Worm (Caenorhabditis elegans) whole organism, L4 larva: ENCODE results near the gene str-214.

Source experiments
- F26F4.8 ChIP-seq: fragments of 200-800 bp; sonication (Bioruptor generic); conservative IDR thresholded peaks from 2 replicates; pipeline ENCODE4 v1.3.6; 2022; ENCODE audit warnings: missing genetic modification characterization, missing compliant biosample characterization
- F44E2.7 ChIP-seq: fragments of 200-800 bp; sonication (Bioruptor generic); IDR thresholded peaks from 2 replicates; pipeline ENCODE4 v2.1.2; 2022; ENCODE audit warnings: missing genetic modification characterization, missing compliant biosample characterization
- Y5F2A.4 ChIP-seq: fragments of 200-800 bp; sonication (Bioruptor generic); optimal IDR thresholded peaks from 2 replicates; lab custom pipeline; 2018; ENCODE audit warnings: mild to moderate bottlenecking, missing genetic modification characterization, missing compliant biosample characterization
- Y75B8A.6 ChIP-seq: fragments of 200-800 bp; sonication (Bioruptor generic); IDR thresholded peaks from 2 replicates; pipeline ENCODE4 v1.3.6; 2022; ENCODE audit warnings: missing genetic modification reagents, missing genetic modification characterization, missing compliant biosample characterization
- ZK337.2 ChIP-seq: fragments of 200-800 bp; sonication (Bioruptor generic); IDR thresholded peaks from 2 replicates; pipeline ENCODE4 v1.3.6; 2022; ENCODE audit warnings: missing genetic modification reagents, missing genetic modification characterization, missing compliant biosample characterization
- attf-4 ChIP-seq: sonication (generic microtip); optimal IDR thresholded peaks from 3 replicates; lab custom pipeline; 2017; ENCODE audit warnings: missing biosample characterization, missing genetic modification characterization
- ceh-20 ChIP-seq: fragments of 200-800 bp; sonication (Bioruptor generic); IDR thresholded peaks from 2 replicates; pipeline ENCODE4 v1.3.6; 2022; ENCODE audit warnings: missing genetic modification reagents, missing genetic modification characterization, missing compliant biosample characterization
- ceh-28 ChIP-seq: fragments of 150-350 bp; optimal IDR thresholded peaks from 2 replicates; lab custom pipeline; 2014; ENCODE audit warnings: missing biosample characterization, missing genetic modification reagents, missing genetic modification characterization
- ceh-32 ChIP-seq: sonication (generic microtip); optimal IDR thresholded peaks from 2 replicates; lab custom pipeline; 2016; ENCODE audit warnings: mild to moderate bottlenecking, missing genetic modification characterization, missing compliant biosample characterization; ENCODE audit not compliant: poor library complexity
- ceh-62 ChIP-seq: sonication (generic microtip); optimal IDR thresholded peaks from 2 replicates; lab custom pipeline; 2017; ENCODE audit warnings: missing biosample characterization, missing genetic modification characterization
- ctbp-1 ChIP-seq: fragments of 200-800 bp; sonication (Bioruptor generic); IDR thresholded peaks from 2 replicates; pipeline ENCODE4 v1.3.6; 2022; ENCODE audit warnings: missing genetic modification reagents, missing genetic modification characterization, missing compliant biosample characterization
- daf-19 ChIP-seq: fragments of 200-800 bp; sonication (Bioruptor generic); conservative IDR thresholded peaks from 2 replicates; pipeline ENCODE4 v1.3.6; 2022; ENCODE audit warnings: missing genetic modification characterization, missing compliant biosample characterization
- daf-8 ChIP-seq: fragments of 200-800 bp; sonication (Bioruptor generic); IDR thresholded peaks from 2 replicates; pipeline ENCODE4 v1.3.6; 2022; ENCODE audit warnings: missing genetic modification characterization, missing compliant biosample characterization
- dmd-6 ChIP-seq: fragments of 200-800 bp; sonication (Bioruptor generic); IDR thresholded peaks from 2 replicates; pipeline ENCODE4 v1.3.6; 2022; ENCODE audit warnings: missing genetic modification reagents, missing genetic modification characterization, missing compliant biosample characterization
- dmd-8 ChIP-seq: fragments of 200-800 bp; sonication (Bioruptor generic); IDR thresholded peaks from 2 replicates; pipeline ENCODE4 v1.3.6; 2022; ENCODE audit warnings: missing genetic modification characterization, missing compliant biosample characterization
- dmd-9 ChIP-seq: fragments of 200-800 bp; sonication (Bioruptor generic); IDR thresholded peaks from 2 replicates; pipeline ENCODE4 v1.3.6; 2022; ENCODE audit warnings: missing genetic modification reagents, missing genetic modification characterization, missing compliant biosample characterization
- dpl-1 ChIP-seq: fragments of 150-350 bp; optimal IDR thresholded peaks from 2 replicates; lab custom pipeline; 2014; ENCODE audit warnings: missing biosample characterization, missing genetic modification reagents, missing genetic modification characterization
- duxl-1 ChIP-seq: sonication (generic microtip); optimal IDR thresholded peaks from 2 replicates; lab custom pipeline; 2016; ENCODE audit warnings: mild to moderate bottlenecking, missing genetic modification characterization, moderate library complexity, missing compliant biosample characterization; ENCODE audit not compliant: poor library complexity
- dve-1 ChIP-seq: sonication (generic microtip); optimal IDR thresholded peaks from 2 replicates; lab custom pipeline; 2017; ENCODE audit warnings: antibody characterized with exemption, mild to moderate bottlenecking, missing genetic modification characterization, missing compliant biosample characterization; ENCODE audit not compliant: insufficient read depth
- egl-27 ChIP-seq: sonication (generic microtip); optimal IDR thresholded peaks from 3 replicates; lab custom pipeline; 2017; ENCODE audit warnings: missing biosample characterization, missing genetic modification reagents, missing genetic modification characterization
- egl-43 ChIP-seq: fragments of 200-800 bp; sonication (Bioruptor generic); IDR thresholded peaks from 2 replicates; pipeline ENCODE4 v1.3.6; 2022; ENCODE audit warnings: missing genetic modification reagents, missing genetic modification characterization, missing compliant biosample characterization
- fkh-10 ChIP-seq: fragments of 150-350 bp; optimal IDR thresholded peaks from 2 replicates; lab custom pipeline; 2014; ENCODE audit warnings: missing biosample characterization, missing genetic modification reagents, missing genetic modification characterization
- fos-1 ChIP-seq: fragments of 150-350 bp; optimal IDR thresholded peaks from 2 replicates; lab custom pipeline; 2014; ENCODE audit warnings: missing biosample characterization, missing genetic modification characterization
- hlh-11 ChIP-seq: fragments of 200-800 bp; sonication (Bioruptor generic); optimal IDR thresholded peaks from 2 replicates; lab custom pipeline; 2018; ENCODE audit warnings: mild to moderate bottlenecking, missing genetic modification characterization, missing compliant biosample characterization
- hmg-1.1 ChIP-seq: fragments of 200-800 bp; sonication (Bioruptor generic); IDR thresholded peaks from 2 replicates; pipeline ENCODE4 v1.3.6; 2022; ENCODE audit warnings: missing genetic modification reagents, missing genetic modification characterization, missing compliant biosample characterization
- lin-1 ChIP-seq: fragments of 200-800 bp; sonication (Bioruptor generic); IDR thresholded peaks from 2 replicates; pipeline ENCODE4 v1.3.6; 2022; ENCODE audit warnings: missing genetic modification reagents, missing genetic modification characterization, missing compliant biosample characterization
- lin-15B ChIP-seq: fragments of 150-350 bp; sonication (generic microtip); optimal IDR thresholded peaks from 3 replicates; lab custom pipeline; 2014; ENCODE audit warnings: missing biosample characterization, missing genetic modification characterization
- lin-29 ChIP-seq: fragments of 200-800 bp; sonication (Bioruptor generic); IDR thresholded peaks from 2 replicates; pipeline ENCODE4 v1.3.6; 2022; ENCODE audit warnings: missing genetic modification reagents, missing genetic modification characterization, missing compliant biosample characterization
- lin-38 ChIP-seq: fragments of 200-800 bp; sonication (Bioruptor generic); IDR thresholded peaks from 2 replicates; pipeline ENCODE4 v1.3.6; 2022; ENCODE audit warnings: missing genetic modification reagents, missing genetic modification characterization, missing compliant biosample characterization
- lir-3 ChIP-seq: sonication (generic microtip); optimal IDR thresholded peaks from 2 replicates; lab custom pipeline; 2016; ENCODE audit warnings: mild to moderate bottlenecking, missing genetic modification characterization, missing compliant biosample characterization
- madf-5 ChIP-seq, 2 experiments: fragments of 200-800 bp; sonication (Bioruptor generic); IDR thresholded peaks; 2 replicates each; pipeline ENCODE4 v1.3.6; 2022; ENCODE audit warnings: missing compliant biosample characterization in 2 of 2, missing genetic modification characterization in 2 of 2
- madf-9 ChIP-seq: fragments of 200-800 bp; sonication (Bioruptor generic); conservative IDR thresholded peaks from 2 replicates; pipeline ENCODE4 v1.3.6; 2022; ENCODE audit warnings: missing genetic modification reagents, missing genetic modification characterization, missing compliant biosample characterization
- mep-1 ChIP-seq: fragments of 150-350 bp; sonication (generic microtip); optimal IDR thresholded peaks from 3 replicates; lab custom pipeline; 2014; ENCODE audit warnings: missing biosample characterization, missing genetic modification characterization
- mes-2 ChIP-seq: sonication (generic microtip); optimal IDR thresholded peaks from 2 replicates; lab custom pipeline; 2016; ENCODE audit warnings: missing genotype, mild to moderate bottlenecking, missing genetic modification characterization, missing compliant biosample characterization; ENCODE audit not compliant: poor library complexity, severe bottlenecking
- nhr-11 ChIP-seq: fragments of 150-350 bp; optimal IDR thresholded peaks from 2 replicates; lab custom pipeline; 2014; ENCODE audit warnings: missing biosample characterization, missing genetic modification characterization
- nhr-111 ChIP-seq: fragments of 200-800 bp; sonication (Bioruptor generic); optimal IDR thresholded peaks from 2 replicates; lab custom pipeline; 2018; ENCODE audit warnings: mild to moderate bottlenecking, missing genetic modification characterization, missing compliant biosample characterization
- nhr-237 ChIP-seq: sonication (generic microtip); optimal IDR thresholded peaks from 2 replicates; lab custom pipeline; 2017; ENCODE audit warnings: missing biosample characterization, missing genetic modification characterization
- nhr-28 ChIP-seq: fragments of 150-350 bp; optimal IDR thresholded peaks from 2 replicates; lab custom pipeline; 2014; ENCODE audit warnings: missing biosample characterization, missing genetic modification characterization
- nhr-48 ChIP-seq: sonication (generic microtip); optimal IDR thresholded peaks from 2 replicates; lab custom pipeline; 2016; ENCODE audit warnings: mild to moderate bottlenecking, missing genetic modification characterization, missing compliant biosample characterization
- pqm-1 ChIP-seq: sonication (generic microtip); optimal IDR thresholded peaks from 2 replicates; lab custom pipeline; 2017; ENCODE audit warnings: missing biosample characterization, missing genetic modification characterization
- rbr-2 ChIP-seq: sonication (generic microtip); optimal IDR thresholded peaks from 2 replicates; lab custom pipeline; 2016; ENCODE audit warnings: missing genotype, missing genetic modification characterization, missing compliant biosample characterization
- skn-1 ChIP-seq: fragments of 150-350 bp; optimal IDR thresholded peaks from 2 replicates; lab custom pipeline; 2014; ENCODE audit warnings: missing biosample characterization, missing genetic modification characterization
- snpc-1.2 ChIP-seq: fragments of 200-800 bp; sonication (Bioruptor generic); IDR thresholded peaks from 2 replicates; pipeline ENCODE4 v1.3.6; 2022; ENCODE audit warnings: missing genetic modification reagents, missing genetic modification characterization, missing compliant biosample characterization
- snpc-4 ChIP-seq: fragments of 150-350 bp; optimal IDR thresholded peaks from 2 replicates; lab custom pipeline; 2014; ENCODE audit warnings: missing biosample characterization, missing genetic modification characterization
- tag-97 ChIP-seq: fragments of 200-800 bp; sonication (Bioruptor generic); IDR thresholded peaks from 2 replicates; pipeline ENCODE4 v1.3.6; 2022; ENCODE audit warnings: missing genetic modification characterization, missing compliant biosample characterization
- tra-1 ChIP-seq: fragments of 200-800 bp; sonication (Bioruptor generic); IDR thresholded peaks from 2 replicates; pipeline ENCODE4 v1.3.6; 2022; ENCODE audit warnings: missing genetic modification reagents, missing genetic modification characterization, missing compliant biosample characterization
- unc-130 ChIP-seq: sonication (generic microtip); optimal IDR thresholded peaks from 2 replicates; lab custom pipeline; 2016; ENCODE audit warnings: missing genetic modification reagents, missing genetic modification characterization, missing compliant biosample characterization
- zag-1 ChIP-seq: fragments of 150-350 bp; optimal IDR thresholded peaks from 2 replicates; lab custom pipeline; 2014; ENCODE audit warnings: missing biosample characterization, missing genetic modification characterization
- ztf-7 ChIP-seq: fragments of 150-350 bp; optimal IDR thresholded peaks from 2 replicates; lab custom pipeline; 2014; ENCODE audit warnings: missing biosample characterization, missing genetic modification characterization

str-214 gene

ce11 chrV:16355941-16356340, 40.8 kb downstream of the str-214 start (continued):
- TF ChIP-seq daf-19 (GFP tag; lab: Robert Waterston, UW) (no peak), ZK337.2 (GFP tag; lab: Robert Waterston, UW) (no peak), fos-1 (tag; lab: Kevin White, UChicago) (no peak), ceh-20 (GFP tag; lab: Robert Waterston, UW) (peak; percentile 83), attf-4 (tag; lab: Kevin White, UChicago) (no peak), F26F4.8 (no peak), snpc-4 (no peak), tag-97 (no peak), rbr-2 (tag; lab: Kevin White, UChicago) (peak; percentile 90), madf-5 (GFP tag; IDR thresholded peaks at IDR 0.05; lab: Robert Waterston, UW) (no peak), nhr-48 (peak; percentile 92), ceh-32 (tag; lab: Kevin White, UChicago) (no peak), nhr-11 (peak; percentile 68), egl-43 (GFP tag; lab: Robert Waterston, UW) (peak; percentile 88), Y75B8A.6 (peak; percentile 36; the same call in 1 of the 2 replicates), ztf-7 (tag; lab: Kevin White, UChicago) (peak; percentile 55), ctbp-1 (GFP tag; lab: Robert Waterston, UW) (peak; percentile 92), pqm-1 (tag; lab: Kevin White, UChicago) (no peak), madf-9 (GFP tag; lab: Robert Waterston, UW) (peak; percentile 73), dmd-9 (GFP tag; lab: Robert Waterston, UW) (peak; percentile 74), dmd-8 (GFP tag; lab: Robert Waterston, UW) (0 out of 2 replicates have a peak, but pooled peaks have one; percentile 54), ceh-28 (tag; lab: Kevin White, UChicago) (no peak), ceh-62 (tag; lab: Kevin White, UChicago) (no peak), lin-15B (tag; lab: Kevin White, UChicago) (no peak), fkh-10 (peak; percentile 58), unc-130 (peak; percentile 32), skn-1 (no peak), nhr-28 (tag; lab: Kevin White, UChicago) (peak; percentile 84), hlh-11 (peak; percentile 97), snpc-1.2 (no peak), dpl-1 (GFP tag; lab: Kevin White, UChicago) (peak; percentile 47), nhr-111 (GFP tag; lab: Kevin White, UChicago) (no peak), lin-29 (GFP tag; lab: Robert Waterston, UW) (0 out of 2 replicates have a peak, but pooled peaks have one; percentile 45), daf-8 (GFP tag; lab: Robert Waterston, UW) (no peak)

- TF ChIP-seq Y5F2A.4 (GFP tag; lab: Kevin White, UChicago) (no peak), ceh-20 (GFP tag; lab: Robert Waterston, UW) (no peak), nhr-237 (tag; lab: Kevin White, UChicago) (no peak), lin-38 (peak; percentile 90)
Observed at ce11 chrV:16356798-16357197, 41.7 kb downstream of the str-214 start.

ce11 chrV:16357253-16357652, 42.1 kb downstream of the str-214 start, which contains the start of gene pptr-1:
TSS of gene pptr-1 (plus strand) at chrV:16357521.
- TF ChIP-seq ceh-20 (GFP tag; lab: Robert Waterston, UW) = no peak
- no peak for TF ChIP-seq F26F4.8
- TF ChIP-seq ztf-7 (tag; lab: Kevin White, UChicago) = no peak
- TF ChIP-seq hmg-1.1 (GFP tag; lab: Robert Waterston, UW) = 0 out of 2 replicates have a peak, but pooled peaks have one; percentile 15
- TF ChIP-seq dpl-1 (GFP tag; lab: Kevin White, UChicago) = peak; percentile 3
- no peak for TF ChIP-seq nhr-48
- no peak for TF ChIP-seq madf-5 (GFP tag; IDR thresholded peaks at IDR 0.05; lab: Robert Waterston, UW)
- no peak for TF ChIP-seq egl-27 (tag; lab: Kevin White, UChicago)
- TF ChIP-seq lir-3 (tag; lab: Kevin White, UChicago) = no peak
- TF ChIP-seq zag-1 (tag; lab: Kevin White, UChicago) = no peak
- TF ChIP-seq mep-1 (tag; lab: Kevin White, UChicago) = peak; percentile 42
- TF ChIP-seq ceh-62 (tag; lab: Kevin White, UChicago) = no peak
- TF ChIP-seq dve-1 (tag; lab: Kevin White, UChicago) = peak; percentile 40
- no peak for TF ChIP-seq F44E2.7 (GFP tag; lab: Robert Waterston, UW)
- TF ChIP-seq mes-2 (tag; lab: Kevin White, UChicago) = peak; percentile 30
- TF ChIP-seq fkh-10 = no peak
- TF ChIP-seq dmd-6 (GFP tag; lab: Robert Waterston, UW) = peak; percentile 61; the same call in 1 of the 2 replicates
- no peak for TF ChIP-seq tra-1
- no peak for TF ChIP-seq lin-1 (GFP tag; lab: Robert Waterston, UW)
- TF ChIP-seq duxl-1 = no peak
